Fruit fly (Drosophila melanogaster) whole organism, adult: Measurements from ENCODE around the gene Hph.

ENCODE experiments used
- CG12768 ChIP-seq: fragments of 200-800 bp; sonication (Bioruptor generic); optimal IDR thresholded peaks from 2 replicates; lab custom pipeline; 2017; ENCODE audit warnings: missing biosample characterization, missing genetic modification characterization, mild to moderate bottlenecking, moderate library complexity, missing genetic modification reagents
- CG33017 ChIP-seq: fragments of 200-800 bp; sonication (Bioruptor generic); optimal IDR thresholded peaks from 2 replicates; lab custom pipeline; 2018; ENCODE audit warnings: missing biosample characterization, mild to moderate bottlenecking, missing genetic modification characterization, moderate library complexity
- kay ChIP-seq: fragments of 200-800 bp; sonication (Bioruptor generic); peaks from one replicate; lab custom pipeline; 2016; ENCODE audit warnings: missing biosample characterization, missing genetic modification characterization, borderline replicate concordance
- ovo ChIP-seq: fragments of 200-800 bp; sonication (Bioruptor generic); optimal IDR thresholded peaks from 2 replicates; lab custom pipeline; 2016; ENCODE audit warnings: missing biosample characterization, missing genetic modification characterization

DNA sequence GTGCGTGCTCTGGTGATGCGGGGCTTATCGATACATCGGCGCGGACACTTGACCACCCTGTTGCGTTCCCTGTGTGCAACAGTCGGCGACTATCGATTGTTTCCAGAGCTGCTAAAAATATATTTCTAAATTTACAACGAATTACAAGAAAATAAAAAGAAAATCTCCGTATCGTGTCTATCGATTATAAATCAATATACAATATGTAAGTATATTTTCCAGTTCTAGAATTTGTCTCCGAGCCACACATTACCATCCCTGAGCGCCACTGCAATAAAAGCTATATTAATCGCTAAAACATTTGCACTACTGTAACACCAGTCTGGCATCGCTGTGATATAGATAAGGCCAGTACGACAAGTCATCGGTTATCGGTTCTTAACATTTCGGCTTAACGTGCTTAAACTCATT lies 24.6 kb upstream of the Hph start, which contains the start of the genes Kat60 and Mms19:
- TF ChIP-seq CG12768 (peak; percentile 43), ovo (GFP tag; lab: Kevin White, UChicago) (peak; percentile 62), kay (no peak), CG33017 (tag; lab: Kevin White, UChicago) (peak; percentile 44)
